Fruit fly (Drosophila melanogaster) whole organism, embryonic: Measurements from ENCODE around the gene CG6287.

Source experiments
- Aef1 ChIP-seq: fragments of 200-800 bp; sonication (Bioruptor generic); IDR thresholded peaks from 3 replicates; pipeline ENCODE4 v1.3.6; 2022; ENCODE audit warnings: missing biosample characterization, missing genetic modification characterization
- Awh ChIP-seq: fragments of 200-800 bp; sonication (Bioruptor generic); IDR thresholded peaks from 2 replicates; pipeline ENCODE4, ENCODE4 v1.3.6; 2022; ENCODE audit warnings: missing biosample characterization, missing genetic modification characterization
- CG11247 ChIP-seq: fragments of 200-800 bp; sonication (Bioruptor generic); IDR thresholded peaks from 2 replicates; pipeline ENCODE4 v1.3.6; 2022; ENCODE audit warnings: missing biosample characterization, missing genetic modification characterization
- CG12236 ChIP-seq: fragments of 200-800 bp; sonication (Bioruptor generic); optimal IDR thresholded peaks from 2 replicates; lab custom pipeline; 2016; ENCODE audit warnings: missing biosample characterization, missing genetic modification characterization
- CG12299 ChIP-seq: fragments of 200-800 bp; sonication (Bioruptor generic); optimal IDR thresholded peaks from 2 replicates; lab custom pipeline; 2018; ENCODE audit warnings: missing biosample characterization, mild to moderate bottlenecking, missing genetic modification characterization
- CG1233 ChIP-seq: fragments of 200-800 bp; sonication (Bioruptor generic); optimal IDR thresholded peaks from 4 replicates; lab custom pipeline; 2018; ENCODE audit warnings: missing biosample characterization, mild to moderate bottlenecking, missing genetic modification characterization
- CG13624 ChIP-seq: fragments of 200-800 bp; sonication (Bioruptor generic); optimal IDR thresholded peaks from 2 replicates; lab custom pipeline; 2016; ENCODE audit warnings: missing biosample characterization, missing genetic modification characterization
- CG13894 ChIP-seq: fragments of 200-800 bp; sonication (Bioruptor generic); optimal IDR thresholded peaks from 3 replicates; lab custom pipeline; 2018; ENCODE audit warnings: missing biosample characterization, mild to moderate bottlenecking, missing genetic modification characterization, moderate library complexity
- CG14710 ChIP-seq: fragments of 200-800 bp; sonication (Bioruptor generic); optimal IDR thresholded peaks from 3 replicates; lab custom pipeline; 2019; ENCODE audit warnings: missing biosample characterization, mild to moderate bottlenecking, missing genetic modification characterization, moderate library complexity
- CG14860 ChIP-seq: fragments of 200-800 bp; sonication (Bioruptor generic); IDR thresholded peaks from 3 replicates; pipeline ENCODE4 v1.3.6; 2022; ENCODE audit warnings: missing biosample characterization, missing genetic modification characterization; ENCODE audit not compliant: partially characterized antibody
- CG14965 ChIP-seq: fragments of 200-800 bp; sonication (Bioruptor generic); optimal IDR thresholded peaks from 2 replicates; lab custom pipeline; 2016; ENCODE audit warnings: missing biosample characterization, missing genetic modification characterization, borderline replicate concordance
- CG18476 ChIP-seq: fragments of 200-800 bp; sonication (Bioruptor generic); optimal IDR thresholded peaks from 2 replicates; lab custom pipeline; 2016; ENCODE audit warnings: missing biosample characterization, mild to moderate bottlenecking, missing genetic modification characterization
- CG32532 ChIP-seq: fragments of 200-800 bp; sonication (Bioruptor generic); IDR thresholded peaks from 2 replicates; pipeline ENCODE4 v1.3.6; 2022; ENCODE audit warnings: missing biosample characterization, missing genetic modification characterization
- CG3847 ChIP-seq: fragments of 200-800 bp; sonication (Bioruptor generic); IDR thresholded peaks from 2 replicates; pipeline ENCODE4 v1.3.6; 2022; ENCODE audit warnings: missing biosample characterization, missing genetic modification characterization
- CG42726 ChIP-seq: fragments of 200-800 bp; sonication (Bioruptor generic); IDR thresholded peaks from 2 replicates; pipeline ENCODE4 v1.3.6; 2022; ENCODE audit warnings: missing biosample characterization, missing genetic modification characterization; ENCODE audit not compliant: partially characterized antibody
- CG4282 ChIP-seq: fragments of 200-800 bp; sonication (Bioruptor generic); optimal IDR thresholded peaks from 2 replicates; lab custom pipeline; 2016; ENCODE audit warnings: missing biosample characterization, missing genetic modification characterization
- CG5180 ChIP-seq: fragments of 200-800 bp; sonication (Bioruptor generic); optimal IDR thresholded peaks from 3 replicates; lab custom pipeline; 2017; ENCODE audit warnings: missing biosample characterization, missing genetic modification characterization, mild to moderate bottlenecking, moderate library complexity, missing genetic modification reagents
- CG8290 ChIP-seq, 3 experiments: fragments of 200-800 bp; sonication (Bioruptor generic); optimal IDR thresholded peaks; 2 replicates each; lab custom pipeline; 2016 to 2019; ENCODE audit warnings: missing biosample characterization in 3 of 3, missing genetic modification characterization in 3 of 3, mild to moderate bottlenecking in 2 of 3, moderate library complexity in 1 of 3
- CG8944 ChIP-seq: fragments of 200-800 bp; sonication (Bioruptor generic); optimal IDR thresholded peaks from 3 replicates; lab custom pipeline; 2016; ENCODE audit warnings: missing biosample characterization, missing genetic modification characterization
- Dip3 ChIP-seq: fragments of 200-800 bp; sonication (Bioruptor generic); optimal IDR thresholded peaks from 3 replicates; lab custom pipeline; 2016; ENCODE audit warnings: missing biosample characterization, missing genetic modification characterization
- Doc2 ChIP-seq: fragments of 200-800 bp; sonication (Bioruptor generic); IDR thresholded peaks from 2 replicates; pipeline ENCODE4 v1.3.6; 2022; ENCODE audit warnings: missing biosample characterization, missing genetic modification characterization
- Doc3 ChIP-seq: fragments of 200-800 bp; sonication (Bioruptor generic); IDR thresholded peaks from 3 replicates; pipeline ENCODE4 v1.3.6; 2022; ENCODE audit warnings: missing biosample characterization, missing genetic modification characterization; ENCODE audit not compliant: partially characterized antibody
- ERR ChIP-seq: fragments of 200-800 bp; sonication (Bioruptor generic); optimal IDR thresholded peaks from 2 replicates; lab custom pipeline; 2016; ENCODE audit warnings: missing biosample characterization, missing genetic modification characterization
- Fer2 ChIP-seq: fragments of 200-800 bp; sonication (Bioruptor generic); optimal IDR thresholded peaks from 2 replicates; lab custom pipeline; 2018; ENCODE audit warnings: missing biosample characterization, mild to moderate bottlenecking, missing genetic modification characterization, moderate library complexity
- HmgD ChIP-seq: fragments of 200-800 bp; sonication (Bioruptor generic); optimal IDR thresholded peaks from 3 replicates; lab custom pipeline; 2016; ENCODE audit warnings: missing biosample characterization, missing genetic modification characterization
- Max ChIP-seq: fragments of 200-800 bp; sonication (Bioruptor generic); optimal IDR thresholded peaks from 2 replicates; lab custom pipeline; 2016; ENCODE audit warnings: missing biosample characterization, mild to moderate bottlenecking, missing genetic modification characterization
- Mes4 ChIP-seq: fragments of 200-800 bp; sonication (Bioruptor generic); optimal IDR thresholded peaks from 2 replicates; lab custom pipeline; 2016; ENCODE audit warnings: missing biosample characterization, missing genetic modification characterization
- Mrtf ChIP-seq: fragments of 200-800 bp; sonication (Bioruptor generic); IDR thresholded peaks from 3 replicates; pipeline ENCODE4 v1.3.6; 2022; ENCODE audit warnings: missing biosample characterization, missing genetic modification characterization
- Side ChIP-seq: fragments of 200-800 bp; sonication (Bioruptor generic); optimal IDR thresholded peaks from 2 replicates; lab custom pipeline; 2016; ENCODE audit warnings: missing biosample characterization, missing genetic modification characterization
- Ssrp ChIP-seq: fragments of 200-800 bp; sonication (Bioruptor generic); optimal IDR thresholded peaks from 2 replicates; lab custom pipeline; 2018; ENCODE audit warnings: missing biosample characterization, mild to moderate bottlenecking, missing genetic modification characterization, moderate library complexity
- amos ChIP-seq: fragments of 200-800 bp; sonication (Bioruptor generic); IDR thresholded peaks from 2 replicates; pipeline ENCODE4 v1.3.6; 2022; ENCODE audit warnings: missing biosample characterization, missing genetic modification characterization; ENCODE audit not compliant: partially characterized antibody
- ap ChIP-seq: fragments of 200-800 bp; sonication (Bioruptor generic); IDR thresholded peaks from 2 replicates; pipeline ENCODE4 v1.3.6; 2022; ENCODE audit warnings: missing biosample characterization, missing genetic modification characterization
- crol ChIP-seq: fragments of 200-800 bp; sonication (Bioruptor generic); IDR thresholded peaks from 2 replicates; pipeline ENCODE4 v1.3.6; 2022; ENCODE audit warnings: missing biosample characterization, missing genetic modification characterization
- dm ChIP-seq: fragments of 200-800 bp; sonication (Bioruptor generic); optimal IDR thresholded peaks from 3 replicates; lab custom pipeline; 2016; ENCODE audit warnings: missing biosample characterization, missing genetic modification characterization
- esg ChIP-seq: fragments of 200-800 bp; sonication (Bioruptor generic); conservative IDR thresholded peaks from 2 replicates; pipeline ENCODE4 v1.3.6; 2022; ENCODE audit warnings: missing biosample characterization, missing genetic modification characterization
- fd64A ChIP-seq: fragments of 200-800 bp; sonication (Bioruptor generic); optimal IDR thresholded peaks from 3 replicates; lab custom pipeline; 2018; ENCODE audit warnings: missing biosample characterization, mild to moderate bottlenecking, missing genetic modification characterization
- ham ChIP-seq: fragments of 200-800 bp; sonication (Bioruptor generic); IDR thresholded peaks from 2 replicates; pipeline ENCODE4 v1.3.6; 2022; ENCODE audit warnings: missing biosample characterization, missing genetic modification characterization
- hth ChIP-seq: fragments of >200 bp; optimal IDR thresholded peaks from 2 replicates; lab custom pipeline; 2017; ENCODE audit warnings: inconsistent platforms
- inv ChIP-seq: fragments of 200-800 bp; sonication (Bioruptor generic); IDR thresholded peaks from 2 replicates; pipeline ENCODE4 v1.3.6; 2022; ENCODE audit warnings: missing biosample characterization, missing genetic modification characterization; ENCODE audit not compliant: partially characterized antibody
- kah ChIP-seq: fragments of 200-800 bp; sonication (Bioruptor generic); optimal IDR thresholded peaks from 2 replicates; lab custom pipeline; 2018; ENCODE audit warnings: missing biosample characterization, mild to moderate bottlenecking, missing genetic modification characterization
- ken ChIP-seq: fragments of 200-800 bp; sonication (Bioruptor generic); IDR thresholded peaks from 3 replicates; pipeline ENCODE4 v1.3.6; 2022; ENCODE audit warnings: missing biosample characterization, missing genetic modification characterization
- klu ChIP-seq: fragments of 200-800 bp; sonication (Bioruptor generic); IDR thresholded peaks from 2 replicates; pipeline ENCODE4 v1.3.6; 2022; ENCODE audit warnings: missing biosample characterization, missing genetic modification characterization
- knrl ChIP-seq: fragments of 200-800 bp; sonication (Bioruptor generic); IDR thresholded peaks from 3 replicates; pipeline ENCODE4 v1.3.6; 2022; ENCODE audit warnings: missing biosample characterization, missing genetic modification characterization; ENCODE audit not compliant: partially characterized antibody
- nmo ChIP-seq: fragments of 200-800 bp; sonication (Bioruptor generic); optimal IDR thresholded peaks from 2 replicates; lab custom pipeline; 2018; ENCODE audit warnings: missing biosample characterization, mild to moderate bottlenecking, missing genetic modification characterization, moderate library complexity
- pfk ChIP-seq: fragments of 200-800 bp; sonication (Bioruptor generic); optimal IDR thresholded peaks from 2 replicates; lab custom pipeline; 2018; ENCODE audit warnings: missing biosample characterization, mild to moderate bottlenecking, missing genetic modification characterization, moderate library complexity
- pum ChIP-seq: fragments of 200-800 bp; sonication (Bioruptor generic); optimal IDR thresholded peaks from 2 replicates; lab custom pipeline; 2016; ENCODE audit warnings: missing biosample characterization, missing genetic modification characterization
- stc ChIP-seq: fragments of 200-800 bp; sonication (Bioruptor generic); IDR thresholded peaks from 2 replicates; pipeline ENCODE4 v1.3.6; 2022; ENCODE audit warnings: missing biosample characterization, missing genetic modification characterization
- toy ChIP-seq: fragments of 200-800 bp; sonication (Bioruptor generic); IDR thresholded peaks from 2 replicates; pipeline ENCODE4 v1.3.6; 2022; ENCODE audit warnings: missing biosample characterization, missing genetic modification characterization
- trh ChIP-seq: fragments of 200-800 bp; sonication (Bioruptor generic); optimal IDR thresholded peaks from 2 replicates; lab custom pipeline; 2016; ENCODE audit warnings: missing biosample characterization, missing genetic modification characterization
- tup ChIP-seq: fragments of 200-800 bp; sonication (Bioruptor generic); optimal IDR thresholded peaks from 2 replicates; lab custom pipeline; 2016; ENCODE audit warnings: missing biosample characterization, mild to moderate bottlenecking, missing genetic modification characterization, moderate library complexity
- yki ChIP-seq: fragments of >200 bp; optimal IDR thresholded peaks from 3 replicates; lab custom pipeline; 2018

Gene CG6287

dm6 chr2L:11123499-11123898, 32.0 kb downstream of the CG6287 start, which contains the start of the genes Csl4 and Nup160 (continued):
- TF ChIP-seq dm (GFP tag; lab: Kevin White, UChicago) = peak; percentile 93
- 0 out of 2 replicates have a peak, but pooled peaks have one; percentile 22 for TF ChIP-seq klu (GFP tag; lab: Robert Waterston, UW)
- TF ChIP-seq Doc2 = no peak
- TF ChIP-seq Side = peak; percentile 89
- peak; percentile 57 for TF ChIP-seq Fer2 (tag; lab: Kevin White, UChicago)
- TF ChIP-seq knrl (GFP tag; lab: Robert Waterston, UW) = peak; percentile 15; the same call in 1 of the 3 replicates
- peak; percentile 62 for TF ChIP-seq esg (GFP tag; lab: Robert Waterston, UW)
- no peak for TF ChIP-seq CG5180
- TF ChIP-seq nmo (GFP tag; lab: Kevin White, UChicago) = peak; percentile 77
- TF ChIP-seq CG14710 (tag; lab: Kevin White, UChicago) = peak; percentile 77
- TF ChIP-seq crol (GFP tag; lab: Robert Waterston, UW) = no peak
- TF ChIP-seq CG14860 = no peak
- peak; percentile 60; the same call in 1 of the 3 replicates for TF ChIP-seq Aef1 (GFP tag; lab: Robert Waterston, UW)
- no peak for TF ChIP-seq hth (lab: Kevin White, UChicago)
- TF ChIP-seq CG13624 = peak; percentile 92
- peak; percentile 51 for TF ChIP-seq Ssrp (tag; lab: Kevin White, UChicago)
- peak; percentile 68 for TF ChIP-seq tup (GFP tag; lab: Kevin White, UChicago)
- peak; percentile 55; the same call in 1 of the 2 replicates for TF ChIP-seq Awh (GFP tag; lab: Robert Waterston, UW)
- TF ChIP-seq CG14965 (GFP tag; lab: Kevin White, UChicago) = no peak
- peak; percentile 86 for TF ChIP-seq CG8944 (GFP tag; lab: Kevin White, UChicago)
- peak; percentile 69 for TF ChIP-seq Mes4 (GFP tag; lab: Kevin White, UChicago)
- TF ChIP-seq Mrtf (GFP tag; lab: Robert Waterston, UW) = no peak
- TF ChIP-seq kah (GFP tag; lab: Kevin White, UChicago) = no peak
- TF ChIP-seq CG12299 (tag; lab: Kevin White, UChicago) = peak; percentile 52
- no peak for TF ChIP-seq ham (GFP tag; lab: Robert Waterston, UW)
- TF ChIP-seq ERR (GFP tag; lab: Kevin White, UChicago) = peak; percentile 60
- no peak for TF ChIP-seq yki
- TF ChIP-seq CG42726 (GFP tag; lab: Robert Waterston, UW) = no peak
- TF ChIP-seq toy = 0 out of 2 replicates have a peak, but pooled peaks have one; percentile 33
- TF ChIP-seq HmgD (GFP tag; lab: Kevin White, UChicago) = peak; percentile 73
- no peak for TF ChIP-seq fd64A (GFP tag; lab: Kevin White, UChicago)
- TF ChIP-seq ap (GFP tag; lab: Robert Waterston, UW) = 0 out of 2 replicates have a peak, but pooled peaks have one; percentile 23
- no peak for TF ChIP-seq CG13894 (tag; lab: Kevin White, UChicago)
- peak; percentile 68 for TF ChIP-seq CG18476 (GFP tag; lab: Kevin White, UChicago)
- no peak for TF ChIP-seq inv (GFP tag; lab: Robert Waterston, UW)
- TF ChIP-seq CG1233 (GFP tag; lab: Kevin White, UChicago) = peak; percentile 24
- TF ChIP-seq CG11247 (GFP tag; lab: Robert Waterston, UW) = peak; percentile 72
- peak; percentile 84 for TF ChIP-seq Dip3 (GFP tag; lab: Kevin White, UChicago)
- peak; percentile 28 for TF ChIP-seq trh (GFP tag; lab: Kevin White, UChicago)
- TF ChIP-seq stc = peak; percentile 57
- TF ChIP-seq amos = no peak
- peak; percentile 63 for TF ChIP-seq CG8290 (GFP tag; optimal IDR thresholded peaks at IDR 0.05; lab: Kevin White, UChicago)
- TF ChIP-seq CG8290 (tag; optimal IDR thresholded peaks at IDR 0.05; lab: Kevin White, UChicago) = no peak
- TF ChIP-seq CG4282 = peak; percentile 55
- peak; percentile 69 for TF ChIP-seq CG12236 (GFP tag; lab: Kevin White, UChicago)
- TF ChIP-seq pum (GFP tag; lab: Kevin White, UChicago) = peak; percentile 86
- TF ChIP-seq pfk (GFP tag; lab: Kevin White, UChicago) = no peak
- TF ChIP-seq CG3847 (GFP tag; lab: Robert Waterston, UW) = peak; percentile 88
- no peak; the same call in 2 of the 3 replicates for TF ChIP-seq Doc3 (GFP tag; lab: Robert Waterston, UW)
- TF ChIP-seq CG32532 (GFP tag; lab: Robert Waterston, UW) = peak; percentile 86
- TF ChIP-seq Max (GFP tag; lab: Kevin White, UChicago) = peak; percentile 96
- peak; percentile 85 for TF ChIP-seq ken (GFP tag; lab: Robert Waterston, UW)
